Worm (Caenorhabditis elegans) whole organism, L3 larva: Measurements from ENCODE around the gene T27A8.3.

Experiments used
- ceh-28 ChIP-seq: fragments of 150-350 bp; optimal IDR thresholded peaks from 2 replicates; lab custom pipeline; 2014; ENCODE audit warnings: missing biosample characterization, missing genetic modification reagents, missing genetic modification characterization
- lin-39 ChIP-seq: fragments of 150-350 bp; optimal IDR thresholded peaks from 2 replicates; lab custom pipeline; 2018; ENCODE audit warnings: missing biosample characterization, missing genetic modification reagents, missing genetic modification characterization
- nhr-77 ChIP-seq: fragments of 150-350 bp; optimal IDR thresholded peaks from 2 replicates; lab custom pipeline; 2014; ENCODE audit warnings: missing biosample characterization, missing genetic modification characterization
- zag-1 ChIP-seq: fragments of 150-350 bp; optimal IDR thresholded peaks from 2 replicates; lab custom pipeline; 2014; ENCODE audit warnings: missing biosample characterization, missing genetic modification characterization

- TF ChIP-seq ceh-28 (no peak), nhr-77 (tag; lab: Kevin White, UChicago) (no peak), zag-1 (no peak), lin-39 (tag; lab: Kevin White, UChicago) (no peak)
These were observed 25.4 kb downstream of the T27A8.3 start for ce11 chrX:16087842-16088241.
